Fruit fly (Drosophila melanogaster): ENCODE results near the gene CG9265.
A peak's percentile ranks its signal among the peaks of the same experiment; 100 is the strongest.

CG9265 gene

DNA sequence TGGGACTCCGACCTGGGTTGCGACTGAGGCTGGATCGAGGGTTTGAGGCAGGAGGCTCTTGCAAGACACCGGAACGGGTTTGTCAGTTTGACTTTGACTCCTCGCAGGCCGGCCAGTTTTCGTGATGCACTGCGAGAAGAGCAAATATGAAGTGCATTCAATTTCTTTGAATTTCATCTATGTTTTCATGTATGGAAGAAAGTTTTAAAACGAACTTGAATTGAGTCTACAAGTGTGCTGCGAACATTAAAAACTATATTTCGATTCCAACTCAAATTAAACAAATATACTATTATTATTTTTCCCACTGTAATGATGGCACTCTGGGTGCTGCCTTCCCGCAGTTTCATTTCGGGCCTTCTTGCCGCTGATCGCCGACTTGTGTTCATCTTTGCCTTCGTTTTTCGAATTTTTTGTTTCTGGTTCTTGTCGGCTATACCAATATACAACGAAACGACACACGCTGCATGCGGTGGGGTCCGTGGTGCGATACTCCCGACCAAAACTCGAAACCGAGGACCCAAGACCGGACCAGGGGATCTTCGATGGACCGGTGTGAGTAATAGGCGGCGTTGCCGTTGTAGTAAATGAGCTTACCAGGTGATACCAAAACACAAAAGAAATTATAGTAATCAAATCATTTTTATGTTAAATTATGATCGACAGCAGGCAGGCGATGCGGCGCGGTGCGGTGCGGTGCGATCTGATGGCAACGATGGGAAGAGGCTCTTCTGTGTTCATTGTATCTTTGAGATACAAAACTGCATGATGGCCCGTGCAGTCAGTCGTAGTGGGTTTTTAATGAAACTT lies 61.8 kb downstream of the CG9265 start (continued):
- peak; percentile 64 for TF ChIP-seq NfI (GFP tag; optimal IDR thresholded peaks at IDR 0.05)
- no peak for TF ChIP-seq Scr (GFP tag; IDR thresholded peaks at IDR 0.05; ENCODE audit: partially characterized antibody)
- no peak for TF ChIP-seq D19B (GFP tag; optimal IDR thresholded peaks at IDR 0.05)
- TF ChIP-seq CG18619 (GFP tag; optimal IDR thresholded peaks at IDR 0.05), result peak; percentile 55
- no peak for TF ChIP-seq slbo (GFP tag; IDR thresholded peaks at IDR 0.05)
- no peak for TF ChIP-seq sd (tag; optimal IDR thresholded peaks at IDR 0.05)
- peak; percentile 63 for TF ChIP-seq abd-A (tag; optimal IDR thresholded peaks at IDR 0.05)
- TF ChIP-seq unc-4 (GFP tag; IDR thresholded peaks at IDR 0.05; ENCODE audit: partially characterized antibody), result no peak
- peak; percentile 90 for TF ChIP-seq tin (GFP tag; optimal IDR thresholded peaks at IDR 0.05)
- no peak for TF ChIP-seq HLHmδ (GFP tag; optimal IDR thresholded peaks at IDR 0.05)
- peak; percentile 76 for TF ChIP-seq CG8359 (GFP tag; optimal IDR thresholded peaks at IDR 0.05; ENCODE audit: borderline replicate concordance)
- no peak for TF ChIP-seq NFAT (GFP tag; IDR thresholded peaks at IDR 0.05)
- TF ChIP-seq CG17612 (GFP tag; IDR thresholded peaks at IDR 0.05), result no peak
- peak; percentile 56 for TF ChIP-seq CG8944 (GFP tag; optimal IDR thresholded peaks at IDR 0.05)
- TF ChIP-seq luna (GFP tag; optimal IDR thresholded peaks at IDR 0.05), result no peak
- TF ChIP-seq CG31441 (GFP tag; IDR thresholded peaks at IDR 0.05), result peak; percentile 90
- no peak for TF ChIP-seq Hr39 (optimal IDR thresholded peaks at IDR 0.05)
- no peak for TF ChIP-seq usp (GFP tag; optimal IDR thresholded peaks at IDR 0.05)
- no peak for TF ChIP-seq CG11560 (tag; IDR thresholded peaks at IDR 0.05)
- TF ChIP-seq CG2116 (GFP tag; optimal IDR thresholded peaks at IDR 0.05), result peak; percentile 24
- TF ChIP-seq chm (GFP tag; IDR thresholded peaks at IDR 0.05), result peak; percentile 89; the same call in 1 of the 2 replicates
- peak; percentile 49 for TF ChIP-seq Mes4 (GFP tag; optimal IDR thresholded peaks at IDR 0.05)
- TF ChIP-seq ci (GFP tag; IDR thresholded peaks at IDR 0.05), result peak; percentile 94
- peak; percentile 62 for TF ChIP-seq Max (GFP tag; optimal IDR thresholded peaks at IDR 0.05)
- no peak for TF ChIP-seq CG4282 (GFP tag; optimal IDR thresholded peaks at IDR 0.05)
- TF ChIP-seq Hand (GFP tag; optimal IDR thresholded peaks at IDR 0.05), result no peak
- TF ChIP-seq zfh1 (GFP tag; IDR thresholded peaks at IDR 0.05), result peak; percentile 93
- no peak for TF ChIP-seq hb (GFP tag; IDR thresholded peaks at IDR 0.05; ENCODE audit: partially characterized antibody)
- peak; percentile 79 for TF ChIP-seq CG13775 (GFP tag; optimal IDR thresholded peaks at IDR 0.05)
- peak; percentile 46 for TF ChIP-seq CrebB (tag; optimal IDR thresholded peaks at IDR 0.05)
- TF ChIP-seq Ets65A (GFP tag), result peak; percentile 57
- no peak for TF ChIP-seq pfk (GFP tag; optimal IDR thresholded peaks at IDR 0.05)
- peak; percentile 80 for TF ChIP-seq row (GFP tag; IDR thresholded peaks at IDR 0.05)
- peak; percentile 81 for TF ChIP-seq CG11504 (tag; optimal IDR thresholded peaks at IDR 0.05)
- TF ChIP-seq CG3281 (GFP tag; optimal IDR thresholded peaks at IDR 0.05), result no peak
- TF ChIP-seq CG31224 (GFP tag; IDR thresholded peaks at IDR 0.05), result no peak
- peak; percentile 37 for TF ChIP-seq disco-r (GFP tag; optimal IDR thresholded peaks at IDR 0.05)
- no peak for TF ChIP-seq CG2120 (GFP tag; optimal IDR thresholded peaks at IDR 0.05)
- peak; percentile 73 for TF ChIP-seq CG17802 (tag; optimal IDR thresholded peaks at IDR 0.05)
- TF ChIP-seq BtbVII (GFP tag; optimal IDR thresholded peaks at IDR 0.05), result peak; percentile 45
- TF ChIP-seq CG8388 (GFP tag; optimal IDR thresholded peaks at IDR 0.05), result peak; percentile 86
- TF ChIP-seq hbn (GFP tag; IDR thresholded peaks at IDR 0.05; ENCODE audit: partially characterized antibody), result no peak
- no peak for TF ChIP-seq CTCF (GFP tag; optimal IDR thresholded peaks at IDR 0.05)
- peak; percentile 94 for TF ChIP-seq ara (GFP tag; IDR thresholded peaks at IDR 0.05)
- TF ChIP-seq Ssrp (tag; optimal IDR thresholded peaks at IDR 0.05), result peak; percentile 82
- TF ChIP-seq crc (GFP tag; optimal IDR thresholded peaks at IDR 0.05), result peak; percentile 10
- peak; percentile 53 for TF ChIP-seq CG15269 (tag; optimal IDR thresholded peaks at IDR 0.05)
- TF ChIP-seq pan (optimal IDR thresholded peaks at IDR 0.05), result no peak
- TF ChIP-seq pan (GFP tag; optimal IDR thresholded peaks at IDR 0.05 in 1 of 2, IDR thresholded peaks at IDR 0.05 in 1 of 2), result peak in 1 of 2 experiments; percentile 81
- TF ChIP-seq cg (GFP tag; optimal IDR thresholded peaks at IDR 0.05), result no peak

All from whole organism, embryonic.